Worm (Caenorhabditis elegans): Measurements from ENCODE around the gene dos-3.
A peak's percentile ranks its signal among the peaks of the same experiment; 100 is the strongest.

The dos-3 gene

ce11 chrIII:789604-790003 lies 49.8 kb downstream of the dos-3 start:
- no peak for TF ChIP-seq ceh-16 (tag; optimal IDR thresholded peaks at IDR 0.05)
- TF ChIP-seq nhr-21 (tag; optimal IDR thresholded peaks at IDR 0.05): peak; percentile 5
- peak in 1 of 2 experiments; percentile 39 for TF ChIP-seq lsy-2 (tag; optimal IDR thresholded peaks at IDR 0.05)
- TF ChIP-seq sma-9 (GFP tag; optimal IDR thresholded peaks at IDR 0.05): no peak
- TF ChIP-seq sma-9 (tag; optimal IDR thresholded peaks at IDR 0.05): no peak
